Fruit fly (Drosophila melanogaster): ENCODE measurements around the gene Zw10.

Zw10 gene

DNA sequence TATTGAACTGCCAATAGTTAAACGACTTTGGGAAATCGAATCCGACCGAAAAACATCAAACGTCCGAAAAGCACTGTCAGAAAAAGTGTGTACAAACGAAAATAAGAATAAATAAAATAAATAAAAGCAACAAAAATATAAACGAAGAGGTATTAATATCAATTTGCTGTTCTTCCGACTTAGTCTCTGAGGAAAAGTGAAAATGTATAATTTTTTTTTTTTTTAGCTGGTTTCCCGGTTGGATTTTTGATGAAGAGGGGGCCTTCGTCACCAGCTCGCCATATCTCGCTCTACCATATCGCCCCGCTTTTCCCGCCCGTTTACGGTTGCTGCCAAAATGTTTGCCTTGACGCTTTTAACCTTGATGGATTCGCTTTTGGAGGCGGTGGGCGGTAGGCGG lies 34.6 kb downstream of the Zw10 start (continued):
- TF ChIP-seq dmrt99B (tag; optimal IDR thresholded peaks at IDR 0.05) = peak; percentile 18
- peak; percentile 8 for TF ChIP-seq Xbp1 (GFP tag; optimal IDR thresholded peaks at IDR 0.05)
- TF ChIP-seq gem (tag; optimal IDR thresholded peaks at IDR 0.05) = peak; percentile 43
- peak; percentile 91 for TF ChIP-seq Meics (GFP tag; optimal IDR thresholded peaks at IDR 0.05)
- 0 out of 2 replicates have a peak, but pooled peaks have one; percentile 16 for TF ChIP-seq vvl (GFP tag; IDR thresholded peaks at IDR 0.05)
- peak; percentile 4 for TF ChIP-seq CG13775 (GFP tag; optimal IDR thresholded peaks at IDR 0.05)
- TF ChIP-seq prd (optimal IDR thresholded peaks at IDR 0.05) = no peak
- TF ChIP-seq prd (GFP tag; IDR thresholded peaks at IDR 0.05) = peak; percentile 31; the same call in 1 of the 3 replicates
- peak; percentile 13 for TF ChIP-seq CG11504 (tag; optimal IDR thresholded peaks at IDR 0.05)
- peak; percentile 25 for TF ChIP-seq Sox102F (GFP tag; optimal IDR thresholded peaks at IDR 0.05)
- TF ChIP-seq H2.0 (GFP tag; IDR thresholded peaks at IDR 0.05) = no peak
- TF ChIP-seq CG7839 (tag; optimal IDR thresholded peaks at IDR 0.05) = peak; percentile 10
- peak; percentile 52 for TF ChIP-seq row (GFP tag; IDR thresholded peaks at IDR 0.05)
- peak; percentile 15 for TF ChIP-seq sens (GFP tag)
- TF ChIP-seq CG11695 (GFP tag; IDR thresholded peaks at IDR 0.05) = 0 out of 3 replicates have a peak, but pooled peaks have one; percentile 17
- TF ChIP-seq ac (GFP tag; optimal IDR thresholded peaks at IDR 0.05) = no peak
- no peak for TF ChIP-seq pan (optimal IDR thresholded peaks at IDR 0.05)
- TF ChIP-seq pan (GFP tag; optimal IDR thresholded peaks at IDR 0.05 in 1 of 2, IDR thresholded peaks at IDR 0.05 in 1 of 2) = peak in 1 of 2 experiments; percentile 28
- peak; percentile 61 for TF ChIP-seq CG2120 (GFP tag; optimal IDR thresholded peaks at IDR 0.05)
- 0 out of 3 replicates have a peak, but pooled peaks have one; percentile 11 for TF ChIP-seq CG2889 (GFP tag; IDR thresholded peaks at IDR 0.05)
- TF ChIP-seq esg (GFP tag; conservative IDR thresholded peaks at IDR 0.05) = 0 out of 2 replicates have a peak, but pooled peaks have one; percentile 12
- peak; percentile 54 for TF ChIP-seq ftz-f1 (GFP tag; optimal IDR thresholded peaks at IDR 0.05)
- no peak for TF ChIP-seq CG6654 (GFP tag; optimal IDR thresholded peaks at IDR 0.05)
- TF ChIP-seq CkIIα-i1 (GFP tag; IDR thresholded peaks at IDR 0.05) = no peak
- TF ChIP-seq Ssrp (tag; optimal IDR thresholded peaks at IDR 0.05) = peak; percentile 2
- TF ChIP-seq al (GFP tag; IDR thresholded peaks at IDR 0.05) = peak; percentile 22; the same call in 1 of the 2 replicates
- peak; percentile 17 for TF ChIP-seq zfh2 (GFP tag; optimal IDR thresholded peaks at IDR 0.05)

DNA sequence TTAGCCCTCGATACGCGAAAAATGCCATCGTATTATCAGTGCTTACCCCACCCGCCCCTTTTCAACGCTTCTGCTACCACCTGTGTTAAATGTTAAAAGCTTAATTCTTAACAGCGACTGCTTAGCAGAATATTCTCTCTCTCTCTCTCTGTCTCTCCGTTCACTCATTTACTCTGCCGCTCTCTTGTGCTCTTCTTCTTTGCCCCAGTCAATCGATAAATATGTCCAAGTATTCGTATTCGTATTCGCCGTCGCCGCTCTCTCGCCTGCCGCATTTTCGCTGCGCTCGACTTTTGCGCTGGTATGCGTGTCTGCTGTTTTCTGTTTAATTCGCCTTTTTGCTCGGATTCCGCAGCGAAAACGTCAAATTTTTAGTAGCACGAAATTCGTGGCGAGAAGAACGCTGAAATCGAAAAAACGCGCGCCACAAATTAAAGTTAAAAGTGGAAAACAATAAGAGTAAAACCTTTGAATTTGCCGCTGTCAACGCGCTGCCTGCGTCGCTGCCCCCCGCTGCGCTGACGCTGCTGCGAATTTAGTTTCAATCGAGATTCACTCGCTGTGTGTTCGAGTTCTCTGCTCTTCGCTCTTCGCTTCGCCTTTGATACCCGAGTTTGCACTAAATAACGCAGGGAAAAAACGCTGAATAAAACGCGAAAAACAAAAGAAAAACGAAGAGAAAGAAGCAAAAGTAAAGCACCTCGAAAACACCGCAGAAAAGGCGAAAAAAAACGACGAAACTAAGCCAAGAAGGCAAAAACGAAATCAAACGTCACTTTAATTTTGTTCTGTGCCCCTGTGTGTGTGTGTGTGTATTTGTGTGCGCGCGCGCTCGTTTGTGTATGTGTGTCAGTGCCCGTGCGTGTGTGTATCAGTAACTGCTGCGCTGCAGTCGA lies 38.7 kb downstream of the Zw10 start:
- TF ChIP-seq BEAF-32 (GFP tag; optimal IDR thresholded peaks at IDR 0.05) (no peak), nom (GFP tag; optimal IDR thresholded peaks at IDR 0.05) (peak; percentile 57), ham (GFP tag; IDR thresholded peaks at IDR 0.05) (no peak), CG12299 (tag; optimal IDR thresholded peaks at IDR 0.05) (no peak), CG31365 (tag; optimal IDR thresholded peaks at IDR 0.05) (no peak), CG33557 (GFP tag; optimal IDR thresholded peaks at IDR 0.05) (no peak), CG13894 (tag; optimal IDR thresholded peaks at IDR 0.05) (no peak), CG6654 (GFP tag; optimal IDR thresholded peaks at IDR 0.05) (no peak), schlank (tag; optimal IDR thresholded peaks at IDR 0.05) (no peak), shn (GFP tag; optimal IDR thresholded peaks at IDR 0.05) (no peak), Dek (tag; optimal IDR thresholded peaks at IDR 0.05) (no peak), CG9437 (GFP tag; optimal IDR thresholded peaks at IDR 0.05) (no peak), Mad (GFP tag; optimal IDR thresholded peaks at IDR 0.05) (no peak), CG7963 (GFP tag; IDR thresholded peaks at IDR 0.05; ENCODE audit: partially characterized antibody) (no peak), h (optimal IDR thresholded peaks at IDR 0.05) (no peak), CG8281 (tag; optimal IDR thresholded peaks at IDR 0.05) (no peak), disco-r (GFP tag; optimal IDR thresholded peaks at IDR 0.05) (no peak), CG3407 (GFP tag; optimal IDR thresholded peaks at IDR 0.05) (no peak), Trl (optimal IDR thresholded peaks at IDR 0.05) (peak; percentile 97), Trl (GFP tag; optimal IDR thresholded peaks at IDR 0.05) (peak; percentile 3), bab2 (GFP tag; optimal IDR thresholded peaks at IDR 0.05) (no peak), gt (GFP tag; IDR thresholded peaks at IDR 0.05) (no peak), CG7556 (GFP tag; optimal IDR thresholded peaks at IDR 0.05) (no peak), Adf1 (GFP tag; IDR thresholded peaks at IDR 0.05) (peak; percentile 94), CG6765 (GFP tag; optimal IDR thresholded peaks at IDR 0.05) (peak; percentile 56)
